Worm (Caenorhabditis elegans) whole organism, young adult: Measurements from ENCODE around the gene C29F9.6.
A peak's percentile ranks its signal among the peaks of the same experiment; 100 is the strongest.

ENCODE experiments used
- B0019.2 ChIP-seq: fragments of 200-800 bp; sonication (Bioruptor generic); conservative IDR thresholded peaks from 2 replicates; pipeline ENCODE4 v1.3.6; 2022; ENCODE audit warnings: missing genetic modification reagents, missing genetic modification characterization, missing compliant biosample characterization
- B0336.3 ChIP-seq: fragments of 200-800 bp; sonication (Bioruptor generic); IDR thresholded peaks from 2 replicates; pipeline ENCODE4 v1.3.6; 2022; ENCODE audit warnings: missing genetic modification characterization, missing compliant biosample characterization
- C17E4.6 ChIP-seq: fragments of 200-800 bp; sonication (Bioruptor generic); IDR thresholded peaks from 2 replicates; pipeline ENCODE4 v1.3.6; 2022; ENCODE audit warnings: missing genetic modification reagents, missing genetic modification characterization, missing compliant biosample characterization
- F57A8.1 ChIP-seq: fragments of 200-800 bp; sonication (Bioruptor generic); optimal IDR thresholded peaks from 2 replicates; lab custom pipeline; 2018; ENCODE audit warnings: mild to moderate bottlenecking, missing genetic modification characterization, moderate library complexity, missing compliant biosample characterization
- T07F8.4 ChIP-seq: sonication (generic microtip); optimal IDR thresholded peaks from 2 replicates; lab custom pipeline; 2016; ENCODE audit warnings: mild to moderate bottlenecking, missing genetic modification characterization, moderate library complexity, missing compliant biosample characterization
- Y56A3A.18 ChIP-seq: fragments of 200-800 bp; sonication (Bioruptor generic); IDR thresholded peaks from 2 replicates; pipeline ENCODE4 v1.3.6; 2022; ENCODE audit warnings: missing genetic modification reagents, missing genetic modification characterization, missing compliant biosample characterization
- Y95B8A.8 ChIP-seq: fragments of 200-800 bp; sonication (Bioruptor generic); IDR thresholded peaks from 2 replicates; pipeline ENCODE4 v1.3.6; 2022; ENCODE audit warnings: missing genetic modification reagents, missing genetic modification characterization, missing compliant biosample characterization
- ZK185.1 ChIP-seq: sonication (generic microtip); optimal IDR thresholded peaks from 2 replicates; lab custom pipeline; 2016; ENCODE audit warnings: mild to moderate bottlenecking, missing genetic modification characterization, missing compliant biosample characterization; ENCODE audit not compliant: poor library complexity, severe bottlenecking
- attf-3 ChIP-seq: fragments of 200-800 bp; sonication (Bioruptor generic); conservative IDR thresholded peaks from 2 replicates; pipeline ENCODE4 v1.3.6; 2022; ENCODE audit warnings: missing genetic modification reagents, missing genetic modification characterization, missing compliant biosample characterization
- attf-5 ChIP-seq: fragments of 200-800 bp; sonication (Bioruptor generic); optimal IDR thresholded peaks from 2 replicates; lab custom pipeline; 2018; ENCODE audit warnings: mild to moderate bottlenecking, missing genetic modification characterization, missing compliant biosample characterization
- cebp-1 ChIP-seq, 2 experiments: fragments of 200-800 bp in 1 of 2; sonication (Bioruptor generic) in 1 of 2; sonication (generic microtip) in 1 of 2; IDR thresholded peaks in 1 of 2; optimal IDR thresholded peaks in 1 of 2; 2 replicates each; pipeline versions ENCODE4 v1.3.6 to Lab custom; 2017 to 2022; ENCODE audit warnings: missing compliant biosample characterization in 2 of 2, missing genetic modification characterization in 2 of 2, mild to moderate bottlenecking in 1 of 2, missing genetic modification reagents in 1 of 2, moderate library complexity in 1 of 2
- ceh-27 ChIP-seq: fragments of 200-800 bp; sonication (Bioruptor generic); optimal IDR thresholded peaks from 2 replicates; lab custom pipeline; 2018; ENCODE audit warnings: mild to moderate bottlenecking, missing genetic modification characterization, moderate library complexity, missing compliant biosample characterization
- ceh-79 ChIP-seq: sonication (generic microtip); optimal IDR thresholded peaks from 2 replicates; lab custom pipeline; 2017; ENCODE audit warnings: mild to moderate bottlenecking, missing genetic modification characterization, missing compliant biosample characterization
- ceh-91 ChIP-seq: fragments of 200-800 bp; sonication (Bioruptor generic); IDR thresholded peaks from 2 replicates; pipeline ENCODE4 v1.3.6; 2022; ENCODE audit warnings: missing genetic modification reagents, missing genetic modification characterization, missing compliant biosample characterization
- dox-1 ChIP-seq: fragments of 200-800 bp; sonication (Bioruptor generic); IDR thresholded peaks from 2 replicates; pipeline ENCODE4 v1.3.6; 2022; ENCODE audit warnings: missing genetic modification reagents, missing genetic modification characterization, missing compliant biosample characterization
- dpff-1 ChIP-seq: sonication (generic microtip); optimal IDR thresholded peaks from 2 replicates; lab custom pipeline; 2017; ENCODE audit warnings: mild to moderate bottlenecking, missing genetic modification characterization, missing compliant biosample characterization
- egl-44 ChIP-seq: fragments of 200-800 bp; sonication (Bioruptor generic); IDR thresholded peaks from 2 replicates; pipeline ENCODE4 v1.3.6; 2022; ENCODE audit warnings: missing genetic modification reagents, missing genetic modification characterization, missing compliant biosample characterization
- egrh-3 ChIP-seq: fragments of 200-800 bp; sonication (Bioruptor generic); IDR thresholded peaks from 2 replicates; pipeline ENCODE4 v1.3.6; 2022; ENCODE audit warnings: missing genetic modification reagents, missing genetic modification characterization, missing compliant biosample characterization
- hlh-26 ChIP-seq: fragments of 200-800 bp; sonication (Bioruptor generic); conservative IDR thresholded peaks from 2 replicates; pipeline ENCODE4 v1.3.6; 2022; ENCODE audit warnings: missing genetic modification reagents, missing genetic modification characterization, missing compliant biosample characterization
- hmg-1.2 ChIP-seq: fragments of 200-800 bp; sonication (Bioruptor generic); IDR thresholded peaks from 2 replicates; pipeline ENCODE4 v1.3.6; 2022; ENCODE audit warnings: missing genetic modification reagents, missing genetic modification characterization, missing compliant biosample characterization
- hrde-1 ChIP-seq: sonication (generic microtip); optimal IDR thresholded peaks from 2 replicates; lab custom pipeline; 2016; ENCODE audit warnings: missing genetic modification characterization, mild to moderate bottlenecking, missing compliant biosample characterization, moderate library complexity, missing genotype, missing genetic modification reagents, borderline replicate concordance
- lag-1 ChIP-seq: fragments of 200-800 bp; sonication (Bioruptor generic); IDR thresholded peaks from 2 replicates; pipeline ENCODE4 v1.3.6; 2022; ENCODE audit warnings: missing genetic modification reagents, missing genetic modification characterization, missing compliant biosample characterization
- lin-35 ChIP-seq, 3 experiments: fragments of 150-350 bp in 2 of 3; sonication (generic microtip) in 1 of 3; optimal IDR thresholded peaks; 2 replicates each; lab custom pipeline; 2014 to 2018; ENCODE audit warnings: missing biosample characterization in 3 of 3, missing genetic modification characterization in 3 of 3, missing genetic modification reagents in 3 of 3
- lir-1 ChIP-seq: fragments of 200-800 bp; sonication (Bioruptor generic); conservative IDR thresholded peaks from 2 replicates; pipeline ENCODE4 v1.3.6; 2022; ENCODE audit warnings: missing genetic modification reagents, missing genetic modification characterization, missing compliant biosample characterization
- lsl-1 ChIP-seq: fragments of 200-800 bp; sonication (Bioruptor generic); optimal IDR thresholded peaks from 2 replicates; lab custom pipeline; 2018; ENCODE audit warnings: mild to moderate bottlenecking, missing genetic modification characterization, moderate library complexity, missing compliant biosample characterization
- lsy-27 ChIP-seq: sonication (generic microtip); optimal IDR thresholded peaks from 2 replicates; lab custom pipeline; 2017; ENCODE audit warnings: missing genetic modification characterization, mild to moderate bottlenecking, missing compliant biosample characterization, antibody characterized with exemption, missing genotype, borderline replicate concordance; ENCODE audit not compliant: insufficient read depth
- madf-10 ChIP-seq: sonication (generic microtip); optimal IDR thresholded peaks from 2 replicates; lab custom pipeline; 2016; ENCODE audit warnings: mild to moderate bottlenecking, missing genetic modification characterization, missing compliant biosample characterization
- madf-6 ChIP-seq: fragments of 200-800 bp; sonication (Bioruptor generic); IDR thresholded peaks from 2 replicates; pipeline ENCODE4 v1.3.6; 2022; ENCODE audit warnings: missing genetic modification reagents, missing genetic modification characterization, missing compliant biosample characterization
- madf-8 ChIP-seq: fragments of 200-800 bp; sonication (Bioruptor generic); conservative IDR thresholded peaks from 2 replicates; pipeline ENCODE4 v1.3.6; 2022; ENCODE audit warnings: missing genetic modification reagents, missing genetic modification characterization, missing compliant biosample characterization
- mcd-1 ChIP-seq: fragments of 200-800 bp; sonication (Bioruptor generic); IDR thresholded peaks from 2 replicates; pipeline ENCODE4 v1.3.6; 2022; ENCODE audit warnings: missing genetic modification reagents, missing genetic modification characterization, missing compliant biosample characterization
- nfya-2 ChIP-seq: fragments of 200-800 bp; sonication (Bioruptor generic); IDR thresholded peaks from 2 replicates; pipeline ENCODE4 v1.3.6; 2022; ENCODE audit warnings: missing genetic modification reagents, missing genetic modification characterization, missing compliant biosample characterization
- nfyb-1 ChIP-seq: fragments of 200-800 bp; sonication (Bioruptor generic); IDR thresholded peaks from 2 replicates; pipeline ENCODE4 v1.3.6; 2022; ENCODE audit warnings: missing genetic modification reagents, missing genetic modification characterization, missing compliant biosample characterization
- sdz-38 ChIP-seq: sonication (generic microtip); optimal IDR thresholded peaks from 2 replicates; lab custom pipeline; 2016; ENCODE audit warnings: missing genotype, missing genetic modification characterization, missing compliant biosample characterization
- snpc-1.3 ChIP-seq: sonication (generic microtip); optimal IDR thresholded peaks from 2 replicates; lab custom pipeline; 2017; ENCODE audit warnings: missing genetic modification characterization, mild to moderate bottlenecking, missing compliant biosample characterization, antibody characterized with exemption, moderate library complexity, missing genotype, missing genetic modification reagents; ENCODE audit not compliant: insufficient read depth
- snpc-3.4 ChIP-seq: sonication (generic microtip); optimal IDR thresholded peaks from 2 replicates; lab custom pipeline; 2017; ENCODE audit warnings: missing genetic modification characterization, mild to moderate bottlenecking, missing compliant biosample characterization, antibody characterized with exemption, moderate library complexity, missing genotype, missing genetic modification reagents
- sptf-2 ChIP-seq: fragments of 200-800 bp; sonication (Bioruptor generic); optimal IDR thresholded peaks from 2 replicates; lab custom pipeline; 2018; ENCODE audit warnings: mild to moderate bottlenecking, missing genetic modification characterization, missing compliant biosample characterization
- tbx-9 ChIP-seq: sonication (generic microtip); optimal IDR thresholded peaks from 2 replicates; lab custom pipeline; 2016; ENCODE audit warnings: borderline replicate concordance, missing genetic modification characterization, inconsistent platforms, missing compliant biosample characterization
- unc-130 ChIP-seq: sonication (generic microtip); optimal IDR thresholded peaks from 2 replicates; lab custom pipeline; 2016; ENCODE audit warnings: missing genetic modification reagents, missing genetic modification characterization, missing compliant biosample characterization
- zfh-2 ChIP-seq: fragments of 200-800 bp; sonication (Bioruptor generic); conservative IDR thresholded peaks from 2 replicates; pipeline ENCODE4 v1.3.6; 2022; ENCODE audit warnings: missing genetic modification reagents, missing genetic modification characterization, missing compliant biosample characterization
- ztf-18 ChIP-seq: sonication (generic microtip); optimal IDR thresholded peaks from 2 replicates; lab custom pipeline; 2016; ENCODE audit warnings: missing genotype, mild to moderate bottlenecking, missing genetic modification characterization, missing compliant biosample characterization
- ztf-25 ChIP-seq: fragments of 200-800 bp; sonication (Bioruptor generic); IDR thresholded peaks from 2 replicates; pipeline ENCODE4 v1.3.6; 2022; ENCODE audit warnings: missing genetic modification reagents, missing genetic modification characterization, missing compliant biosample characterization
- ztf-3 ChIP-seq: fragments of 200-800 bp; sonication (Bioruptor generic); optimal IDR thresholded peaks from 2 replicates; lab custom pipeline; 2018; ENCODE audit warnings: mild to moderate bottlenecking, missing genetic modification characterization, missing compliant biosample characterization

Gene C29F9.6

ce11 chrIII:72078-72477 lies 42.6 kb upstream of the C29F9.6 start:
- TF ChIP-seq B0336.3 (GFP tag; lab: Robert Waterston, UW) (no peak), zfh-2 (GFP tag; lab: Robert Waterston, UW) (peak; percentile 84), ceh-79 (tag; lab: Kevin White, UChicago) (no peak), C17E4.6 (GFP tag; lab: Robert Waterston, UW) (no peak), cebp-1 (GFP tag; IDR thresholded peaks at IDR 0.05; lab: Robert Waterston, UW) (no peak), cebp-1 (tag; optimal IDR thresholded peaks at IDR 0.05; lab: Kevin White, UChicago) (no peak), egl-44 (GFP tag; lab: Robert Waterston, UW) (no peak), egrh-3 (GFP tag; lab: Robert Waterston, UW) (peak; percentile 70; the same call in 1 of the 2 replicates), ztf-25 (GFP tag; lab: Robert Waterston, UW) (no peak), snpc-3.4 (tag; lab: Kevin White, UChicago) (no peak), attf-3 (GFP tag; lab: Robert Waterston, UW) (no peak), sdz-38 (no peak), ztf-18 (tag; lab: Kevin White, UChicago) (no peak), unc-130 (GFP tag; lab: Kevin White, UChicago) (no peak), B0019.2 (no peak), sptf-2 (GFP tag; lab: Kevin White, UChicago) (no peak), T07F8.4 (tag; lab: Kevin White, UChicago) (no peak)

DNA sequence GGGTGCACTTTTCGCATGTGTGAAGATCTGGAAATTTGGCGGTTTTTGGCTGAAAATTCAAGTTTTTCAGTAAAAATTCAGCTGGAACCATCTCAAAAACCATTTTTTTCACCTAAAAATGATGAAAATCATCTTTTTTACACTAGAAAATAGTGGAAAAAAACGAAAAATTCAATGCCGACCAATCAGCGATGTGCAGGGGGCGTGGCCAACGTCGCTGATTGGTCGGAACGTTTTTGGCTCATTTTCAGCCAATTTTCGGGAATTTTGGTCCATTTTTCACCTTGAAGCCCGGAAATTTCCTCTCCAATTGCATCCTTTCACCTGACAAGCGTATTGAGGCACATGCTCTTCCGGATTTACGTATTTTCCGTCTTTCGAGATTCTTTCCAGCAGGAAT lies 30.3 kb upstream of the C29F9.6 start:
- TF ChIP-seq lir-1 (GFP tag; lab: Robert Waterston, UW) (no peak), lsl-1 (GFP tag; lab: Kevin White, UChicago) (no peak), Y56A3A.18 (GFP tag; lab: Robert Waterston, UW) (no peak), egl-44 (GFP tag; lab: Robert Waterston, UW) (no peak), dpff-1 (no peak), nfya-2 (GFP tag; lab: Robert Waterston, UW) (0 out of 2 replicates have a peak, but pooled peaks have one; percentile 77), nfyb-1 (GFP tag; lab: Robert Waterston, UW) (peak; percentile 76; the same call in 1 of the 2 replicates), ZK185.1 (tag; lab: Kevin White, UChicago) (no peak)

ce11 chrIII:86316-86715 lies 28.4 kb upstream of the C29F9.6 start, which contains the start of gene attf-3:
attf-3 (minus strand) TSS chrIII:86384.
- TF ChIP-seq lin-35 (GFP tag; optimal IDR thresholded peaks at IDR 0.05; lab: Kevin White, UChicago) (peak in 1 of 3 experiments; percentile 36), snpc-3.4 (tag; lab: Kevin White, UChicago) (peak; percentile 59), hmg-1.2 (GFP tag; lab: Robert Waterston, UW) (peak; percentile 94), lsy-27 (tag; lab: Kevin White, UChicago) (no peak), F57A8.1 (GFP tag; lab: Kevin White, UChicago) (no peak), egl-44 (GFP tag; lab: Robert Waterston, UW) (no peak), ztf-3 (no peak), mcd-1 (GFP tag; lab: Robert Waterston, UW) (peak; percentile 48; the same call in 1 of the 2 replicates), madf-6 (GFP tag; lab: Robert Waterston, UW) (peak; percentile 78), lag-1 (GFP tag; lab: Robert Waterston, UW) (no peak), snpc-1.3 (peak; percentile 36), ceh-27 (peak; percentile 13), ceh-91 (peak; percentile 77), tbx-9 (tag; lab: Kevin White, UChicago) (no peak), attf-5 (GFP tag; lab: Kevin White, UChicago) (peak; percentile 91), lsl-1 (GFP tag; lab: Kevin White, UChicago) (peak; percentile 86), Y95B8A.8 (GFP tag; lab: Robert Waterston, UW) (peak; percentile 50; the same call in 1 of the 2 replicates), madf-8 (GFP tag; lab: Robert Waterston, UW) (peak; percentile 56), hrde-1 (no peak), zfh-2 (GFP tag; lab: Robert Waterston, UW) (0 out of 2 replicates have a peak, but pooled peaks have one; percentile 9), madf-10 (peak; percentile 54), dox-1 (GFP tag; lab: Robert Waterston, UW) (peak; percentile 89), hlh-26 (GFP tag; lab: Robert Waterston, UW) (no peak), ceh-79 (tag; lab: Kevin White, UChicago) (no peak)
